Worm (Caenorhabditis elegans): ENCODE measurements around the gene agxt-1.

agxt-1 gene

ce11 chrII:8889589-8889988 lies 44.2 kb downstream of the agxt-1 start:
- TF ChIP-seq sox-2 (GFP tag; IDR thresholded peaks at IDR 0.05) = no peak
- TF ChIP-seq unc-3 (GFP tag; conservative IDR thresholded peaks at IDR 0.05) = no peak
- TF ChIP-seq unc-3 (tag; optimal IDR thresholded peaks at IDR 0.05) = no peak
- TF ChIP-seq hlh-8 (tag; optimal IDR thresholded peaks at IDR 0.05) = no peak
- TF ChIP-seq elt-4 (tag; optimal IDR thresholded peaks at IDR 0.05) = no peak
- peak; percentile 80 for TF ChIP-seq elt-2 (tag; optimal IDR thresholded peaks at IDR 0.05)
- TF ChIP-seq fax-1 (tag; optimal IDR thresholded peaks at IDR 0.05) = no peak
- no peak for TF ChIP-seq T23F11.4 (GFP tag; optimal IDR thresholded peaks at IDR 0.05)
- TF ChIP-seq ttx-3 (tag; optimal IDR thresholded peaks at IDR 0.05) = no peak

ce11 chrII:8890017-8890416 lies 44.6 kb downstream of the agxt-1 start:
- TF ChIP-seq hlh-15 (tag; optimal IDR thresholded peaks at IDR 0.05) = no peak
- TF ChIP-seq npax-4 (tag; optimal IDR thresholded peaks at IDR 0.05) = no peak
- TF ChIP-seq eyg-1 (tag; optimal IDR thresholded peaks at IDR 0.05) = no peak
- no peak for TF ChIP-seq rnt-1 (tag; optimal IDR thresholded peaks at IDR 0.05)
- TF ChIP-seq fkh-6 (tag; optimal IDR thresholded peaks at IDR 0.05) = no peak
- TF ChIP-seq fax-1 (tag; optimal IDR thresholded peaks at IDR 0.05) = no peak
- no peak for TF ChIP-seq pax-1 (tag; optimal IDR thresholded peaks at IDR 0.05)
- no peak for TF ChIP-seq ceh-19 (GFP tag; optimal IDR thresholded peaks at IDR 0.05)
- no peak for TF ChIP-seq K09A11.1 (tag; optimal IDR thresholded peaks at IDR 0.05; ENCODE audit: insufficient read depth)
- no peak for TF ChIP-seq ceh-14 (tag; optimal IDR thresholded peaks at IDR 0.05)
- no peak for TF ChIP-seq hlh-30 (tag; optimal IDR thresholded peaks at IDR 0.05; ENCODE audit: insufficient read depth)
- no peak for TF ChIP-seq mec-3 (tag; optimal IDR thresholded peaks at IDR 0.05; ENCODE audit: borderline replicate concordance)
- no peak for TF ChIP-seq zip-5 (tag; optimal IDR thresholded peaks at IDR 0.05)

- TF ChIP-seq lim-6 (tag; optimal IDR thresholded peaks at IDR 0.05) (no peak), ceh-48 (tag; optimal IDR thresholded peaks at IDR 0.05) (no peak), ceh-22 (tag; optimal IDR thresholded peaks at IDR 0.05) (no peak), pax-1 (tag; optimal IDR thresholded peaks at IDR 0.05) (no peak), unc-42 (tag; optimal IDR thresholded peaks at IDR 0.05) (no peak), ets-4 (tag; optimal IDR thresholded peaks at IDR 0.05) (no peak), tbx-7 (tag; optimal IDR thresholded peaks at IDR 0.05) (no peak), ceh-34 (tag; optimal IDR thresholded peaks at IDR 0.05) (no peak)
Measured at ce11 chrII:8890530-8890929, 45.1 kb downstream of the agxt-1 start.

- TF ChIP-seq hlh-15 (tag; optimal IDR thresholded peaks at IDR 0.05) = no peak
- no peak for TF ChIP-seq sox-2 (GFP tag; IDR thresholded peaks at IDR 0.05)
- TF ChIP-seq ttx-3 (tag; optimal IDR thresholded peaks at IDR 0.05) = no peak
- no peak for TF ChIP-seq ref-2 (tag; optimal IDR thresholded peaks at IDR 0.05)
- TF ChIP-seq ceh-22 (tag; optimal IDR thresholded peaks at IDR 0.05) = no peak
- no peak for TF ChIP-seq che-1 (tag; optimal IDR thresholded peaks at IDR 0.05)
- TF ChIP-seq F13H6.1 (tag; optimal IDR thresholded peaks at IDR 0.05) = no peak
- no peak for TF ChIP-seq C08G9.2 (tag; optimal IDR thresholded peaks at IDR 0.05)
- no peak for TF ChIP-seq fax-1 (tag; optimal IDR thresholded peaks at IDR 0.05)
- TF ChIP-seq pha-2 (tag; optimal IDR thresholded peaks at IDR 0.05) = no peak
- no peak for TF ChIP-seq fkh-10 (GFP tag; optimal IDR thresholded peaks at IDR 0.05)
Measured at ce11 chrII:8891042-8891441, 45.6 kb downstream of the agxt-1 start.

- no peak for TF ChIP-seq T23F11.4 (GFP tag; optimal IDR thresholded peaks at IDR 0.05)
- no peak for TF ChIP-seq hlh-30 (tag; optimal IDR thresholded peaks at IDR 0.05; ENCODE audit: insufficient read depth)
- TF ChIP-seq pat-9 (tag; optimal IDR thresholded peaks at IDR 0.05) = no peak
- no peak for TF ChIP-seq unc-86 (tag; optimal IDR thresholded peaks at IDR 0.05)
- TF ChIP-seq ceh-18 (tag; optimal IDR thresholded peaks at IDR 0.05) = no peak
- no peak for TF ChIP-seq pax-1 (tag; optimal IDR thresholded peaks at IDR 0.05)
- no peak for TF ChIP-seq odd-2 (tag; optimal IDR thresholded peaks at IDR 0.05)
- no peak for TF ChIP-seq hlh-8 (tag; optimal IDR thresholded peaks at IDR 0.05)
- no peak for TF ChIP-seq syd-9 (tag; optimal IDR thresholded peaks at IDR 0.05)
- no peak for TF ChIP-seq pag-3 (tag; optimal IDR thresholded peaks at IDR 0.05; ENCODE audit: borderline replicate concordance)
- no peak for TF ChIP-seq zip-5 (tag; optimal IDR thresholded peaks at IDR 0.05)
- TF ChIP-seq ceh-34 (tag; optimal IDR thresholded peaks at IDR 0.05) = no peak
- TF ChIP-seq fkh-6 (tag; optimal IDR thresholded peaks at IDR 0.05) = no peak
- no peak for TF ChIP-seq elt-2 (tag; optimal IDR thresholded peaks at IDR 0.05)
- no peak for TF ChIP-seq unc-42 (tag; optimal IDR thresholded peaks at IDR 0.05)
- TF ChIP-seq che-1 (tag; optimal IDR thresholded peaks at IDR 0.05) = no peak
- TF ChIP-seq dmd-4 (tag; optimal IDR thresholded peaks at IDR 0.05; ENCODE audit: borderline replicate concordance) = no peak
Measured at ce11 chrII:8891606-8892005, 46.2 kb downstream of the agxt-1 start.
